Worm (Caenorhabditis elegans) whole organism, L3 larva: Measurements from ENCODE around the gene T16H12.2.
A peak's percentile ranks its signal among the peaks of the same experiment; 100 is the strongest.

Source experiments
- R02D3.7 ChIP-seq: fragments of 150-350 bp; optimal IDR thresholded peaks from 2 replicates; lab custom pipeline; 2014; ENCODE audit warnings: missing biosample characterization, missing genetic modification characterization
- ZK546.5 ChIP-seq: sonication (generic microtip); optimal IDR thresholded peaks from 2 replicates; lab custom pipeline; 2017; ENCODE audit warnings: missing biosample characterization, missing genetic modification characterization
- ama-1 ChIP-seq: fragments of 150-350 bp; optimal IDR thresholded peaks from 2 replicates; lab custom pipeline; 2018
- ceh-16 ChIP-seq: sonication (generic microtip); optimal IDR thresholded peaks from 2 replicates; lab custom pipeline; 2017; ENCODE audit warnings: missing biosample characterization, missing genetic modification characterization
- ceh-28 ChIP-seq: fragments of 150-350 bp; optimal IDR thresholded peaks from 2 replicates; lab custom pipeline; 2014; ENCODE audit warnings: missing biosample characterization, missing genetic modification reagents, missing genetic modification characterization
- ceh-82 ChIP-seq: fragments of 150-350 bp; optimal IDR thresholded peaks from 2 replicates; lab custom pipeline; 2014; ENCODE audit warnings: missing biosample characterization, missing genetic modification characterization
- ceh-9 ChIP-seq: sonication (generic microtip); optimal IDR thresholded peaks from 2 replicates; lab custom pipeline; 2018; ENCODE audit warnings: missing biosample characterization, missing genetic modification characterization
- daf-12 ChIP-seq: fragments of 150-350 bp; optimal IDR thresholded peaks from 2 replicates; lab custom pipeline; 2014; ENCODE audit warnings: missing biosample characterization, missing genetic modification reagents, missing genetic modification characterization
- egl-27 ChIP-seq: sonication (generic microtip); optimal IDR thresholded peaks from 4 replicates; lab custom pipeline; 2017; ENCODE audit warnings: missing biosample characterization, missing genetic modification reagents, missing genetic modification characterization
- egl-5 ChIP-seq: fragments of 150-350 bp; optimal IDR thresholded peaks from 2 replicates; lab custom pipeline; 2017; ENCODE audit warnings: missing biosample characterization, missing genetic modification reagents, missing genetic modification characterization, inconsistent platforms
- elt-1 ChIP-seq: fragments of 150-350 bp; optimal IDR thresholded peaks from 2 replicates; lab custom pipeline; 2014; ENCODE audit warnings: missing biosample characterization, missing genetic modification characterization
- elt-2 ChIP-seq: sonication (generic microtip); optimal IDR thresholded peaks from 2 replicates; lab custom pipeline; 2016; ENCODE audit warnings: missing genetic modification reagents, mild to moderate bottlenecking, missing genetic modification characterization, missing compliant biosample characterization
- elt-3 ChIP-seq, 3 experiments: fragments of 150-350 bp in 1 of 3; sonication (generic microtip) in 2 of 3; optimal IDR thresholded peaks; 2 replicates in 2 of 3; 4 replicates in 1 of 3; lab custom pipeline; 2014 to 2017; ENCODE audit warnings: missing biosample characterization in 3 of 3, missing genetic modification characterization in 3 of 3
- eor-1 ChIP-seq, 2 experiments: fragments of 150-350 bp; optimal IDR thresholded peaks; 2 replicates each; lab custom pipeline; 2014 to 2018; ENCODE audit warnings: missing biosample characterization in 2 of 2, missing genetic modification characterization in 2 of 2
- fkh-10 ChIP-seq: sonication (generic microtip); optimal IDR thresholded peaks from 2 replicates; lab custom pipeline; 2017; ENCODE audit warnings: missing biosample characterization, missing genetic modification reagents, missing genetic modification characterization
- fkh-2 ChIP-seq: fragments of 150-350 bp; optimal IDR thresholded peaks from 2 replicates; lab custom pipeline; 2014; ENCODE audit warnings: missing biosample characterization, missing genetic modification reagents, missing genetic modification characterization
- fos-1 ChIP-seq: fragments of 150-350 bp; optimal IDR thresholded peaks from 2 replicates; lab custom pipeline; 2014; ENCODE audit warnings: missing biosample characterization, missing genetic modification characterization
- hmg-11 ChIP-seq: sonication (generic microtip); optimal IDR thresholded peaks from 2 replicates; lab custom pipeline; 2016; ENCODE audit warnings: missing genetic modification characterization, missing compliant biosample characterization
- jun-1 ChIP-seq: fragments of 150-350 bp; optimal IDR thresholded peaks from 2 replicates; lab custom pipeline; 2014; ENCODE audit warnings: missing biosample characterization, missing genetic modification reagents, missing genetic modification characterization
- lin-15B ChIP-seq: fragments of 150-350 bp; optimal IDR thresholded peaks from 2 replicates; lab custom pipeline; 2014; ENCODE audit warnings: missing biosample characterization, missing genetic modification characterization
- lin-39 ChIP-seq: fragments of 150-350 bp; optimal IDR thresholded peaks from 2 replicates; lab custom pipeline; 2018; ENCODE audit warnings: missing biosample characterization, missing genetic modification reagents, missing genetic modification characterization
- lsy-12 ChIP-seq: sonication (generic microtip); optimal IDR thresholded peaks from 2 replicates; lab custom pipeline; 2016; ENCODE audit warnings: mild to moderate bottlenecking, missing genetic modification characterization, missing compliant biosample characterization
- mml-1 ChIP-seq: fragments of 150-350 bp; sonication (generic microtip); optimal IDR thresholded peaks from 3 replicates; lab custom pipeline; 2014; ENCODE audit warnings: missing biosample characterization, missing genetic modification characterization
- nfya-1 ChIP-seq: sonication (generic microtip); optimal IDR thresholded peaks from 2 replicates; lab custom pipeline; 2017; ENCODE audit warnings: missing genetic modification characterization, mild to moderate bottlenecking, missing compliant biosample characterization, antibody characterized with exemption, moderate library complexity; ENCODE audit not compliant: insufficient read depth
- nhr-11 ChIP-seq: fragments of 150-350 bp; optimal IDR thresholded peaks from 2 replicates; lab custom pipeline; 2014; ENCODE audit warnings: missing biosample characterization, missing genetic modification characterization
- nhr-12 ChIP-seq: fragments of 150-350 bp; optimal IDR thresholded peaks from 2 replicates; lab custom pipeline; 2014; ENCODE audit warnings: missing biosample characterization, missing genetic modification characterization
- nhr-23 ChIP-seq: fragments of 150-350 bp; optimal IDR thresholded peaks from 2 replicates; lab custom pipeline; 2014; ENCODE audit warnings: missing biosample characterization, missing genetic modification reagents, missing genetic modification characterization
- nhr-237 ChIP-seq: fragments of 150-350 bp; optimal IDR thresholded peaks from 2 replicates; lab custom pipeline; 2014; ENCODE audit warnings: missing biosample characterization, missing genetic modification characterization
- nhr-25 ChIP-seq: sonication (generic microtip); optimal IDR thresholded peaks from 2 replicates; lab custom pipeline; 2017; ENCODE audit warnings: missing biosample characterization, missing genetic modification characterization
- nhr-28 ChIP-seq: fragments of 150-350 bp; optimal IDR thresholded peaks from 2 replicates; lab custom pipeline; 2014; ENCODE audit warnings: missing biosample characterization, missing genetic modification characterization
- nhr-43 ChIP-seq: sonication (generic microtip); optimal IDR thresholded peaks from 2 replicates; lab custom pipeline; 2016; ENCODE audit warnings: mild to moderate bottlenecking, missing genetic modification characterization, missing compliant biosample characterization; ENCODE audit not compliant: poor library complexity, severe bottlenecking
- nhr-67 ChIP-seq: fragments of 150-350 bp; optimal IDR thresholded peaks from 2 replicates; lab custom pipeline; 2014; ENCODE audit warnings: missing biosample characterization, missing genetic modification characterization
- nhr-76 ChIP-seq: fragments of 150-350 bp; sonication (generic microtip); optimal IDR thresholded peaks from 5 replicates; lab custom pipeline; 2014; ENCODE audit warnings: missing biosample characterization, missing genetic modification characterization
- nhr-77 ChIP-seq: fragments of 150-350 bp; optimal IDR thresholded peaks from 2 replicates; lab custom pipeline; 2014; ENCODE audit warnings: missing biosample characterization, missing genetic modification characterization
- pha-4 ChIP-seq: fragments of 150-350 bp; optimal IDR thresholded peaks from 2 replicates; lab custom pipeline; 2014; ENCODE audit warnings: missing biosample characterization, missing genetic modification reagents, missing genetic modification characterization
- pqm-1 ChIP-seq: fragments of 150-350 bp; optimal IDR thresholded peaks from 2 replicates; lab custom pipeline; 2017; ENCODE audit warnings: missing biosample characterization, missing genetic modification characterization, inconsistent platforms
- sea-2 ChIP-seq: fragments of 150-350 bp; sonication (generic microtip); optimal IDR thresholded peaks from 4 replicates; lab custom pipeline; 2014; ENCODE audit warnings: missing biosample characterization, missing genetic modification reagents, missing genetic modification characterization
- skn-1 ChIP-seq: fragments of 150-350 bp; optimal IDR thresholded peaks from 2 replicates; lab custom pipeline; 2014; ENCODE audit warnings: missing biosample characterization, missing genetic modification characterization
- snpc-4 ChIP-seq: fragments of 150-350 bp; optimal IDR thresholded peaks from 2 replicates; lab custom pipeline; 2014; ENCODE audit warnings: missing biosample characterization, missing genetic modification characterization
- tbx-2 ChIP-seq: sonication (generic microtip); optimal IDR thresholded peaks from 2 replicates; lab custom pipeline; 2016; ENCODE audit warnings: mild to moderate bottlenecking, missing genetic modification characterization, missing compliant biosample characterization
- unc-39 ChIP-seq: sonication (generic microtip); optimal IDR thresholded peaks from 4 replicates; lab custom pipeline; 2017; ENCODE audit warnings: missing biosample characterization, missing genetic modification characterization
- unc-62 ChIP-seq: fragments of 150-350 bp; sonication (generic microtip); optimal IDR thresholded peaks from 4 replicates; lab custom pipeline; 2014; ENCODE audit warnings: missing biosample characterization, missing genetic modification reagents, missing genetic modification characterization
- zag-1 ChIP-seq: fragments of 150-350 bp; optimal IDR thresholded peaks from 2 replicates; lab custom pipeline; 2014; ENCODE audit warnings: missing biosample characterization, missing genetic modification characterization
- ztf-11 ChIP-seq: fragments of 150-350 bp; optimal IDR thresholded peaks from 2 replicates; lab custom pipeline; 2014; ENCODE audit warnings: missing biosample characterization, missing genetic modification characterization
- ztf-4 ChIP-seq: fragments of 150-350 bp; optimal IDR thresholded peaks from 2 replicates; lab custom pipeline; 2014; ENCODE audit warnings: missing biosample characterization, missing genetic modification characterization

T16H12.2 gene

ce11 chrIII:10094538-10094937 is 8.5 kb downstream of the T16H12.2 start:
- peak; percentile 11 for TF ChIP-seq tbx-2
- TF ChIP-seq ceh-82 (tag; lab: Kevin White, UChicago) = no peak
- TF ChIP-seq ceh-28 (tag; lab: Kevin White, UChicago) = no peak
- no peak for TF ChIP-seq fkh-10 (GFP tag; lab: Kevin White, UChicago)
- TF ChIP-seq lin-15B (tag; lab: Kevin White, UChicago) = peak; percentile 51
- TF ChIP-seq nfya-1 = peak; percentile 93
- no peak for TF ChIP-seq egl-27 (tag; lab: Kevin White, UChicago)
- TF ChIP-seq ZK546.5 (tag; lab: Kevin White, UChicago) = no peak
- no peak for TF ChIP-seq sea-2 (GFP tag; lab: Kevin White, UChicago)
- no peak for TF ChIP-seq nhr-28 (tag; lab: Kevin White, UChicago)
- no peak for TF ChIP-seq unc-62 (GFP tag; lab: Kevin White, UChicago)
- peak; percentile 86 for TF ChIP-seq nhr-25 (tag; lab: Kevin White, UChicago)
- no peak for TF ChIP-seq ztf-4 (tag; lab: Kevin White, UChicago)
- TF ChIP-seq mml-1 = no peak
- peak; percentile 50 for TF ChIP-seq lin-39 (tag; lab: Kevin White, UChicago)
- TF ChIP-seq ceh-9 = no peak
- TF ChIP-seq eor-1 (tag; optimal IDR thresholded peaks at IDR 0.05; lab: Kevin White, UChicago) = no peak
- peak; percentile 63 for TF ChIP-seq nhr-43
- TF ChIP-seq nhr-23 = peak; percentile 55
- TF ChIP-seq elt-1 = no peak
- peak; percentile 6 for TF ChIP-seq egl-5 (tag; lab: Kevin White, UChicago)
- no peak for TF ChIP-seq zag-1 (tag; lab: Kevin White, UChicago)
- TF ChIP-seq fos-1 (tag; lab: Kevin White, UChicago) = no peak
- no peak for TF ChIP-seq nhr-11 (tag; lab: Kevin White, UChicago)
- no peak for TF ChIP-seq snpc-4 (tag; lab: Kevin White, UChicago)
- no peak for TF ChIP-seq unc-39 (tag; lab: Kevin White, UChicago)
- peak; percentile 52 for TF ChIP-seq lsy-12 (tag; lab: Kevin White, UChicago)
- no peak for TF ChIP-seq ceh-16 (tag; lab: Kevin White, UChicago)

ce11 chrIII:10095377-10095776 is 9.3 kb downstream of the T16H12.2 start:
- no peak for TF ChIP-seq tbx-2
- no peak for TF ChIP-seq nhr-237
- no peak for TF ChIP-seq hmg-11 (tag; lab: Kevin White, UChicago)
- TF ChIP-seq nhr-11 (tag; lab: Kevin White, UChicago) = no peak
- no peak for TF ChIP-seq ztf-11 (tag; lab: Kevin White, UChicago)
- peak; percentile 52 for TF ChIP-seq ama-1 (lab: Kevin White, UChicago)
- TF ChIP-seq fkh-2 (tag; lab: Kevin White, UChicago) = no peak
- no peak for TF ChIP-seq R02D3.7
- peak; percentile 33 for TF ChIP-seq elt-2
- TF ChIP-seq pha-4 (tag; lab: Kevin White, UChicago) = peak; percentile 47
- no peak for TF ChIP-seq mml-1
- TF ChIP-seq pqm-1 (tag; lab: Kevin White, UChicago) = no peak
- no peak for TF ChIP-seq unc-62 (GFP tag; lab: Kevin White, UChicago)
- no peak for TF ChIP-seq nhr-77 (tag; lab: Kevin White, UChicago)
- no peak for TF ChIP-seq daf-12
- TF ChIP-seq nfya-1 = peak; percentile 34
- TF ChIP-seq lin-15B (tag; lab: Kevin White, UChicago) = no peak
- no peak for TF ChIP-seq nhr-12 (tag; lab: Kevin White, UChicago)

ce11 chrIII:10096525-10096972 is 10.5 kb downstream of the T16H12.2 start:
- TF ChIP-seq nhr-43 (peak; percentile 77), elt-1 (peak; percentile 54), jun-1 (tag; lab: Kevin White, UChicago) (peak; percentile 90), fkh-10 (GFP tag; lab: Kevin White, UChicago) (no peak), nhr-11 (tag; lab: Kevin White, UChicago) (peak; percentile 16), R02D3.7 (peak; percentile 77), nhr-25 (tag; lab: Kevin White, UChicago) (peak; percentile 90), nhr-76 (no peak), lin-39 (tag; lab: Kevin White, UChicago) (peak; percentile 83), elt-3 (tag; optimal IDR thresholded peaks at IDR 0.05; lab: Kevin White, UChicago) (no peak), zag-1 (tag; lab: Kevin White, UChicago) (peak; percentile 66), daf-12 (no peak), ama-1 (lab: Kevin White, UChicago) (no peak), ceh-9 (no peak), ceh-16 (tag; lab: Kevin White, UChicago) (no peak), nhr-23 (peak; percentile 79), unc-39 (tag; lab: Kevin White, UChicago) (no peak), ztf-4 (tag; lab: Kevin White, UChicago) (no peak), nhr-237 (no peak), lsy-12 (tag; lab: Kevin White, UChicago) (peak; percentile 76), elt-2 (peak; percentile 78), ztf-11 (tag; lab: Kevin White, UChicago) (no peak), skn-1 (tag; lab: Kevin White, UChicago) (peak; percentile 62), nfya-1 (peak; percentile 99), lin-15B (tag; lab: Kevin White, UChicago) (peak; percentile 76), tbx-2 (peak; percentile 67), snpc-4 (tag; lab: Kevin White, UChicago) (peak; percentile 52), egl-27 (tag; lab: Kevin White, UChicago) (peak; percentile 47), fos-1 (tag; lab: Kevin White, UChicago) (no peak), fkh-2 (tag; lab: Kevin White, UChicago) (no peak), hmg-11 (tag; lab: Kevin White, UChicago) (peak; percentile 99), nhr-67 (no peak), sea-2 (GFP tag; lab: Kevin White, UChicago) (no peak), nhr-77 (tag; lab: Kevin White, UChicago) (peak; percentile 80), ZK546.5 (tag; lab: Kevin White, UChicago) (no peak)
